Worm (Caenorhabditis elegans): Measurements from ENCODE around the gene ugt-48.

DNA sequence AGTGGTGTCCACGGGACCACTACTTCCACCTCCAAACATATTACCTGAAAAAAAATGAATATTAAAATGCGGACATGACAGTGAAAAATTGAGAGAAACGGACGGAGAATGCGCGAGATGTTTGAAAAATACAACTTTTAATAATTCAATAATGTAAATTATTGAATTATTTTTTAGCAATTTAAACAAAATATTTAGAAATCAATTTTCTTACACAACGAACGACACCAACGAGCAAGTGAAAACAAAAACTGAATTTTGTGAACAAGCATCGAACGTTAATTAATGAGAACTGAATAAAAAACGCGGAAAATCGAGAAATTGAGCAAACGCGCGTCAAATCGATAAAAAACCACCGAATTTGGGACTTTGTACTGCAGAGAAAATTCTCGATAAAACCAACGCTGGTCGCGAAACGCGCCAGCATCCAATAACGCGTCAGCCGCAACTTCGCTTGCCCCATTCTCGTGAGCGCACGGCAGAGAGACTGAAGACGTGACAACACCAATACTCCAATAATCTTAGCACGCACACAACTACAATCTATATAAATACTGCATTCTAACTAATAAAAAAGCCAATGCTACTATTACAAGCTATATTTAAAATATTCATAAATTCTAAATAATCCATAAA, 42.9 kb downstream of the ugt-48 start, which contains the start of the genes dnj-19 and nhr-47:
- TF ChIP-seq flt-1 (GFP tag; IDR thresholded peaks at IDR 0.05) (peak; percentile 49; the same call in 1 of the 2 replicates), F13C5.2 (tag; optimal IDR thresholded peaks at IDR 0.05) (peak; percentile 78)
